Fruit fly (Drosophila melanogaster): Measurements from ENCODE around the gene CG9541.

Gene CG9541

DNA sequence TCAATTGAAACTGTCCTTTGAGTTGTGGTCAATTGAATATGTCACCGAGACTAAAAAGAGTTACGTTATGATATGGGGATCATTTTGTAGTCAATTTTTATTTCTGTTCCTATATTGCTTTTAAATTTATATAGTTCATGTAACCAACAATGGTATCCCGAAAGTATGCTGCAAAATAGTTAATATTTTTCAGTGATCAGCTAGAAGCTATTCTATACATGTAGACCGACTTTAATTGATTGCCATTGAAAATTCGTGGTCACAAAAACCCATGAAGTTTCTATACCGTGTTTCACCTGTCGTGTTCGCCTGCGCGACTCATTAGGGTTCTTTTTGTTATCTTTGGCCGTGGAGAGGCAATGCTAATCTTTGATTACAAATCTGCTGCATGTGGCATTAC lies 722 bp downstream of the CG9541 start:
- TF ChIP-seq sug (tag; optimal IDR thresholded peaks at IDR 0.05) (peak; percentile 2), CG5953 (GFP tag; IDR thresholded peaks at IDR 0.05) (no peak), usp (GFP tag; optimal IDR thresholded peaks at IDR 0.05) (no peak), ttk (GFP tag; IDR thresholded peaks at IDR 0.05) (no peak), MBD-R2 (GFP tag; IDR thresholded peaks at IDR 0.05) (no peak), CG2199 (GFP tag; IDR thresholded peaks at IDR 0.05) (peak; percentile 93), CG15601 (tag; optimal IDR thresholded peaks at IDR 0.05) (peak; percentile 5)

DNA sequence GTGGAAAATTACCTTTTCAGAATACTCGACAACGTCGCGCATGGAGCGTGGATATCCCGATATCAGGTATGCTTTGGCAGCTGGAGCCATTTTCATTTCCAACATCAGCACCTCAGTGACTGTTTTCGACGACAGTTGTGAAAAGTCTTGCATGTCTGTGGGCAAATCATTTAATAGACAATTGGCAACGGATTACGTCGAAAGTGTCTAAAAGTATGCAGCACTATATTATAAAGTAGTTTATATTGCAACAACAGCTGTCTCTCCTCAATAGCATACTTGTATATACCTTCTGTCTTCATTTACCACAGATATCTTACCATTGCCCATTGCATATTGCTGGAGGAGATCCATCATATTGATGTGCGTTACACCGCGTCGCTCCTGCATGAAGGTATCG lies 2.3 kb downstream of the CG9541 start:
- TF ChIP-seq tna (GFP tag; IDR thresholded peaks at IDR 0.05; ENCODE audit: partially characterized antibody) (no peak), CG17612 (GFP tag; IDR thresholded peaks at IDR 0.05) (peak; percentile 100), CG8290 (GFP tag; optimal IDR thresholded peaks at IDR 0.05) (peak; percentile 70), CG8290 (tag; optimal IDR thresholded peaks at IDR 0.05) (peak in 1 of 2 experiments; percentile 38)

DNA sequence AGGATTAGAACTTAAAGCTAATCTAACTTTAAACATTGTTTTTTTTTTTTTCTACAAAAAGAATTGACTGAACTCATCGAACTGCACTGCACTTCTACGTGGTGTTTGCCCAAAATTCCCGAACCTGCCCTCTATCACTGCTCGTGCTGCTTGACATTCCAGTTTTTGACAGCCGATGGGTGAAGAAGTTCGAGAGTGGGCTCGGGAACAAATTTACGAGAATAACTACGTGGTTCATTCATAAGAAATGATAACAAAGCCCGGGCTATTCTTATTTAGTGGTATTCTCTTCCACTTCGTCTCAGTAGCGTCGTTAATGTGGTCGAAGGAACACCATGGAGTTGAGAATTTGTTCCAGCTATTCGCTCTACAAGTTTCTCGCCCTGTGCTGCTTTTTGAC lies 8.0 kb downstream of the CG9541 start, which contains the start of gene CG18088:
TSS of gene CG18088 (plus strand) at position 301 of the 400 bp plus-strand sequence.
- peak; percentile 45 for TF ChIP-seq Deaf1 (tag; optimal IDR thresholded peaks at IDR 0.05)
- no peak for TF ChIP-seq CG2889 (GFP tag; IDR thresholded peaks at IDR 0.05)

DNA sequence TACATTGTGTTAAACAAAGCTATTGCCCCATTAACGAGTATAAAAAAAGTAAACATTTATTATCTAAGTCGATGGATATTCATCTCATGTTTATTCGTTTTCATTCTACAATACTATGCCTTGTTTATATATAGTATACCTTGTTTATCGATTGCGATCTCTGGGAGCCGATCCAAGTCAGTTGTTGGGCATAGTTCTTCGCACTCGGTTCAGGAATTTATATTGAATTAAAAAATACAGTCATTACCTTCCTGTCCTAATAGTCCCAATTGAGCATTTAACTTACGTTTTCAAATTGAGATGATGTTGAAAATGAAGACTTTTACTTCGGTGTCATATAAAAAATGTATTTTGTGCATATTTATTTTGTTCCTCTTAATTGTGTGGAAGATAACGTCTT lies 10.6 kb downstream of the CG9541 start, which contains the start of gene CG32984:
TSS of gene CG32984 (plus strand) at position 301 of the 400 bp plus-strand sequence.
- no peak for TF ChIP-seq CG11456 (GFP tag; IDR thresholded peaks at IDR 0.05)
- no peak for TF ChIP-seq MBD-R2 (GFP tag; IDR thresholded peaks at IDR 0.05)
- TF ChIP-seq CG8359 (GFP tag; optimal IDR thresholded peaks at IDR 0.05; ENCODE audit: borderline replicate concordance), result no peak
- TF ChIP-seq fd96Cb (tag; optimal IDR thresholded peaks at IDR 0.05), result no peak

DNA sequence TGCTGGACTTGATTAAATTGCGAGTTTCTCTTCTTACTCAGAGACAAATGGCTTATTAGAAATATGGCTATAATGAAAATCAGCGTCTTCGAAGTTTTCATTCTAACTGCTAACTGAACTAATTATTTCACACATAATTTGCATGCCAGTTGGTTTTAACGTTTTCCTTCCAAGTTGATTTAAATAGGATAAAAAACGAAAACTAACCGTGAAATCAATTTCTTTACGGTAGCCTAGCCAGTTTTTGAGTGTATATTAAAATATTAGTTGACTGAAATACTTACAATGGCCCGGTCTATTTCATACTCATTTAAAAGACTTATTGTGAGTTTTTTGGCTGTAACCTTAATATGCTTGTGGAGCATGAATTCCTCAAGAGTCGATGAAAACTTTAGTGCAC lies 13.0 kb downstream of the CG9541 start, which contains the start of the genes CG9525 and CG32985:
TSS of gene CG9525 (minus strand) at position 101 of the 400 bp plus-strand sequence.
TSS of gene CG32985 (plus strand) at position 280 of the 400 bp plus-strand sequence.
- TF ChIP-seq CG2875 (GFP tag; optimal IDR thresholded peaks at IDR 0.05) (no peak), H2.0 (GFP tag; IDR thresholded peaks at IDR 0.05) (no peak), CG13775 (GFP tag; optimal IDR thresholded peaks at IDR 0.05) (no peak), CG2678 (tag; optimal IDR thresholded peaks at IDR 0.05) (no peak), CG10267 (tag; optimal IDR thresholded peaks at IDR 0.05) (no peak), CG10209 (GFP tag; optimal IDR thresholded peaks at IDR 0.05) (no peak), Ptx1 (GFP tag; IDR thresholded peaks at IDR 0.05) (no peak), CG3407 (GFP tag; optimal IDR thresholded peaks at IDR 0.05) (no peak), phol (tag; optimal IDR thresholded peaks at IDR 0.05) (no peak), gt (GFP tag; IDR thresholded peaks at IDR 0.05) (no peak), Hr51 (GFP tag; optimal IDR thresholded peaks at IDR 0.05) (no peak), NK7.1 (GFP tag; optimal IDR thresholded peaks at IDR 0.05) (no peak), CG11695 (GFP tag; IDR thresholded peaks at IDR 0.05) (no peak), nerfin-2 (GFP tag; IDR thresholded peaks at IDR 0.05; ENCODE audit: partially characterized antibody) (no peak), abd-A (tag; optimal IDR thresholded peaks at IDR 0.05) (no peak), pb (GFP tag; optimal IDR thresholded peaks at IDR 0.05) (no peak), bab2 (GFP tag; optimal IDR thresholded peaks at IDR 0.05) (no peak), CG31365 (tag; optimal IDR thresholded peaks at IDR 0.05) (no peak), vfl (GFP tag; optimal IDR thresholded peaks at IDR 0.05) (no peak)

Data from whole organism, embryonic.